Worm (Caenorhabditis elegans) whole organism, L4 larva: ENCODE measurements around the gene gpdh-2.
A peak's percentile ranks its signal among the peaks of the same experiment; 100 is the strongest.

Source experiments
- Y5F2A.4 ChIP-seq: fragments of 200-800 bp; sonication (Bioruptor generic); optimal IDR thresholded peaks from 2 replicates; lab custom pipeline; 2018; ENCODE audit warnings: mild to moderate bottlenecking, missing genetic modification characterization, missing compliant biosample characterization
- aha-1 ChIP-seq: fragments of 150-350 bp; peaks from one replicate; lab custom pipeline; 2014; ENCODE audit warnings: missing biosample characterization, missing genetic modification characterization
- ceh-28 ChIP-seq: fragments of 150-350 bp; optimal IDR thresholded peaks from 2 replicates; lab custom pipeline; 2014; ENCODE audit warnings: missing biosample characterization, missing genetic modification reagents, missing genetic modification characterization
- ceh-44 ChIP-seq: fragments of 200-800 bp; sonication (Bioruptor generic); IDR thresholded peaks from 2 replicates; pipeline ENCODE4 v1.3.6; 2022; ENCODE audit warnings: missing genetic modification reagents, missing genetic modification characterization, missing compliant biosample characterization
- fos-1 ChIP-seq: fragments of 150-350 bp; optimal IDR thresholded peaks from 2 replicates; lab custom pipeline; 2014; ENCODE audit warnings: missing biosample characterization, missing genetic modification characterization
- gei-8 ChIP-seq: fragments of 200-800 bp; sonication (Bioruptor generic); optimal IDR thresholded peaks from 2 replicates; lab custom pipeline; 2018; ENCODE audit warnings: mild to moderate bottlenecking, missing genetic modification characterization, missing compliant biosample characterization
- hif-1 ChIP-seq, 2 experiments: sonication (generic microtip); optimal IDR thresholded peaks; 2 replicates each; lab custom pipeline; 2016 to 2017; ENCODE audit warnings: missing compliant biosample characterization in 2 of 2, missing genetic modification characterization in 2 of 2, missing genetic modification reagents in 2 of 2, missing genotype in 2 of 2, mild to moderate bottlenecking in 1 of 2
- jun-1 ChIP-seq: fragments of 150-350 bp; optimal IDR thresholded peaks from 2 replicates; lab custom pipeline; 2014; ENCODE audit warnings: missing biosample characterization, missing genetic modification reagents, missing genetic modification characterization
- lin-1 ChIP-seq: fragments of 200-800 bp; sonication (Bioruptor generic); IDR thresholded peaks from 2 replicates; pipeline ENCODE4 v1.3.6; 2022; ENCODE audit warnings: missing genetic modification reagents, missing genetic modification characterization, missing compliant biosample characterization
- lin-38 ChIP-seq: fragments of 200-800 bp; sonication (Bioruptor generic); IDR thresholded peaks from 2 replicates; pipeline ENCODE4 v1.3.6; 2022; ENCODE audit warnings: missing genetic modification reagents, missing genetic modification characterization, missing compliant biosample characterization
- lin-39 ChIP-seq: fragments of 150-350 bp; optimal IDR thresholded peaks from 2 replicates; lab custom pipeline; 2014; ENCODE audit warnings: missing biosample characterization, missing genetic modification reagents, missing genetic modification characterization
- lir-3 ChIP-seq: sonication (generic microtip); optimal IDR thresholded peaks from 2 replicates; lab custom pipeline; 2016; ENCODE audit warnings: mild to moderate bottlenecking, missing genetic modification characterization, missing compliant biosample characterization
- mep-1 ChIP-seq: fragments of 150-350 bp; sonication (generic microtip); optimal IDR thresholded peaks from 3 replicates; lab custom pipeline; 2014; ENCODE audit warnings: missing biosample characterization, missing genetic modification characterization
- mxl-3 ChIP-seq: fragments of 200-800 bp; sonication (Bioruptor generic); optimal IDR thresholded peaks from 2 replicates; lab custom pipeline; 2018; ENCODE audit warnings: mild to moderate bottlenecking, missing genetic modification characterization, missing compliant biosample characterization
- nhr-10 ChIP-seq: fragments of 150-350 bp; optimal IDR thresholded peaks from 2 replicates; lab custom pipeline; 2014; ENCODE audit warnings: missing biosample characterization, missing genetic modification characterization
- nhr-42 ChIP-seq: fragments of 200-800 bp; sonication (Bioruptor generic); IDR thresholded peaks from 2 replicates; pipeline ENCODE4 v1.3.6; 2022; ENCODE audit warnings: missing genetic modification characterization, missing compliant biosample characterization
- snpc-4 ChIP-seq: fragments of 150-350 bp; optimal IDR thresholded peaks from 2 replicates; lab custom pipeline; 2014; ENCODE audit warnings: missing biosample characterization, missing genetic modification characterization
- spr-1 ChIP-seq: sonication (generic microtip); optimal IDR thresholded peaks from 2 replicates; lab custom pipeline; 2016; ENCODE audit warnings: mild to moderate bottlenecking, missing genetic modification characterization, missing compliant biosample characterization
- spr-3 ChIP-seq: fragments of 200-800 bp; sonication (Bioruptor generic); optimal IDR thresholded peaks from 2 replicates; lab custom pipeline; 2018; ENCODE audit warnings: mild to moderate bottlenecking, missing genetic modification characterization, missing compliant biosample characterization
- zfp-3 ChIP-seq: fragments of 200-800 bp; sonication (Bioruptor generic); conservative IDR thresholded peaks from 2 replicates; pipeline ENCODE4 v1.3.6; 2022; ENCODE audit warnings: missing genetic modification reagents, missing genetic modification characterization, missing compliant biosample characterization
- zip-11 ChIP-seq: fragments of 200-800 bp; sonication (Bioruptor generic); IDR thresholded peaks from 2 replicates; pipeline ENCODE4 v1.3.6; 2022; ENCODE audit warnings: missing genetic modification characterization, missing compliant biosample characterization
- zip-2 ChIP-seq: fragments of 150-350 bp; optimal IDR thresholded peaks from 2 replicates; lab custom pipeline; 2014; ENCODE audit warnings: missing biosample characterization, missing genetic modification characterization
- ztf-11 ChIP-seq: fragments of 150-350 bp; optimal IDR thresholded peaks from 2 replicates; lab custom pipeline; 2014; ENCODE audit warnings: missing biosample characterization, missing genetic modification characterization

Gene gpdh-2

DNA sequence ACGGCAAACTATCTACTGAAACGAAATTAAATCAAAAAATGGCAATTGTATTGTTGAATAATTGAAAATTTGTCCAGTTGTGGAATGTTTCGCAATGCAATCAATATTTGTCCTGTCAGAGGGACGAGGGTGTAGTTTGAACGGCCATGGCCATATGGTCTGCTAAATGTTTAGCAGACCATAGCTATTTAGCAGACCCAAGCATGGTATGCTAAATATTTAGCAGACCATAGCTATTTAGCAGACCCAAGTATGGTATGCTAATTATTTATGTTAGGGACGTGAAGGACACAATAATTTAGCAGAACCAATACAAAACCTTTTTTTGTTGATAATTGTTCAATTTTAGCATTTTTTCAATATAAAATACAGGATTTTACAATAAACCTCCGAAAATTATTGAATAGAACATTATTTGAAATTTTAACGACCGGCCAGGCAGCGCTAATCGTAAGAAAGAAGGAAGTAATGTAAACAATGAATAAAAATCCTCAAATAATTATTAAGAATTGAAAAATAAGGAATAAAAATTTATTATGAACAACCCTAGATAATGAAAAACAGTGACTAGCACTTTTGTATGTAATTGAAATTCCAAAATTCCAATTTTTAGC, 53.9 kb downstream of the gpdh-2 start, which contains the start of gene riok-3 (continued):
- TF ChIP-seq fos-1 (no peak), zfp-3 (GFP tag; lab: Robert Waterston, UW) (peak; percentile 77), snpc-4 (tag; lab: Kevin White, UChicago) (no peak), lin-39 (no peak), jun-1 (tag; lab: Kevin White, UChicago) (no peak), gei-8 (GFP tag; lab: Kevin White, UChicago) (peak; percentile 18), spr-3 (GFP tag; lab: Kevin White, UChicago) (no peak), zip-11 (GFP tag; lab: Robert Waterston, UW) (no peak), lir-3 (no peak), mep-1 (tag; lab: Kevin White, UChicago) (peak; percentile 33), nhr-42 (GFP tag; lab: Robert Waterston, UW) (no peak), spr-1 (no peak), lin-1 (no peak), Y5F2A.4 (GFP tag; lab: Kevin White, UChicago) (no peak), zip-2 (tag; lab: Kevin White, UChicago) (peak; percentile 87), ceh-44 (no peak), lin-38 (GFP tag; lab: Robert Waterston, UW) (no peak), nhr-10 (tag; lab: Kevin White, UChicago) (no peak), ceh-28 (tag; lab: Kevin White, UChicago) (no peak), aha-1 (tag; lab: Kevin White, UChicago) (no peak), mxl-3 (no peak), hif-1 (tag; optimal IDR thresholded peaks at IDR 0.05; lab: Kevin White, UChicago) (no peak), ztf-11 (tag; lab: Kevin White, UChicago) (no peak)
